Worm (Caenorhabditis elegans) whole organism, young adult: ENCODE data around the gene ndua-8.

Experiments used
- F23B12.7 ChIP-seq: sonication (generic microtip); optimal IDR thresholded peaks from 2 replicates; lab custom pipeline; 2017; ENCODE audit warnings: missing genetic modification characterization, mild to moderate bottlenecking, missing compliant biosample characterization, antibody characterized with exemption, moderate library complexity; ENCODE audit not compliant: insufficient read depth
- F33H1.4 ChIP-seq: fragments of 200-800 bp; sonication (Bioruptor generic); IDR thresholded peaks from 2 replicates; pipeline ENCODE4 v1.3.6; 2022; ENCODE audit warnings: missing genetic modification reagents, missing genetic modification characterization, missing compliant biosample characterization
- F55B11.4 ChIP-seq: sonication (generic microtip); optimal IDR thresholded peaks from 2 replicates; lab custom pipeline; 2016; ENCODE audit warnings: missing compliant biosample characterization, missing genetic modification characterization, borderline replicate concordance; ENCODE audit not compliant: insufficient read depth
- K12H6.12 ChIP-seq: fragments of 200-800 bp; sonication (Bioruptor generic); optimal IDR thresholded peaks from 2 replicates; lab custom pipeline; 2018; ENCODE audit warnings: mild to moderate bottlenecking, missing genetic modification characterization, missing compliant biosample characterization
- T26A5.8 ChIP-seq: sonication (generic microtip); optimal IDR thresholded peaks from 2 replicates; lab custom pipeline; 2016; ENCODE audit warnings: missing genetic modification characterization, missing compliant biosample characterization
- Y53F4B.3 ChIP-seq: fragments of 200-800 bp; sonication (Bioruptor generic); IDR thresholded peaks from 2 replicates; pipeline ENCODE4 v1.3.6; 2022; ENCODE audit warnings: missing genetic modification reagents, missing genetic modification characterization, missing compliant biosample characterization
- Y79H2A.3 ChIP-seq: fragments of 200-800 bp; sonication (Bioruptor generic); conservative IDR thresholded peaks from 2 replicates; pipeline ENCODE4 v1.3.6; 2022; ENCODE audit warnings: missing genetic modification reagents, missing genetic modification characterization, missing compliant biosample characterization
- cebp-1 ChIP-seq, 2 experiments: fragments of 200-800 bp in 1 of 2; sonication (Bioruptor generic) in 1 of 2; sonication (generic microtip) in 1 of 2; IDR thresholded peaks in 1 of 2; optimal IDR thresholded peaks in 1 of 2; 2 replicates each; pipeline versions ENCODE4 v1.3.6 to Lab custom; 2017 to 2022; ENCODE audit warnings: missing compliant biosample characterization in 2 of 2, missing genetic modification characterization in 2 of 2, mild to moderate bottlenecking in 1 of 2, missing genetic modification reagents in 1 of 2, moderate library complexity in 1 of 2
- cebp-2 ChIP-seq: fragments of 200-800 bp; sonication (Bioruptor generic); IDR thresholded peaks from 2 replicates; pipeline ENCODE4 v1.3.6; 2022; ENCODE audit warnings: missing genetic modification characterization, missing compliant biosample characterization
- ceh-27 ChIP-seq: fragments of 200-800 bp; sonication (Bioruptor generic); optimal IDR thresholded peaks from 2 replicates; lab custom pipeline; 2018; ENCODE audit warnings: mild to moderate bottlenecking, missing genetic modification characterization, moderate library complexity, missing compliant biosample characterization
- chd-7 ChIP-seq: sonication (generic microtip); optimal IDR thresholded peaks from 2 replicates; lab custom pipeline; 2016; ENCODE audit warnings: mild to moderate bottlenecking, missing genetic modification characterization, moderate library complexity, missing compliant biosample characterization
- egrh-3 ChIP-seq: fragments of 200-800 bp; sonication (Bioruptor generic); IDR thresholded peaks from 2 replicates; pipeline ENCODE4 v1.3.6; 2022; ENCODE audit warnings: missing genetic modification reagents, missing genetic modification characterization, missing compliant biosample characterization
- him-1 ChIP-seq: sonication (generic microtip); optimal IDR thresholded peaks from 2 replicates; lab custom pipeline; 2016; ENCODE audit warnings: missing genotype, missing genetic modification reagents, missing genetic modification characterization, missing compliant biosample characterization
- hlh-26 ChIP-seq: fragments of 200-800 bp; sonication (Bioruptor generic); conservative IDR thresholded peaks from 2 replicates; pipeline ENCODE4 v1.3.6; 2022; ENCODE audit warnings: missing genetic modification reagents, missing genetic modification characterization, missing compliant biosample characterization
- hmg-1.2 ChIP-seq: fragments of 200-800 bp; sonication (Bioruptor generic); IDR thresholded peaks from 2 replicates; pipeline ENCODE4 v1.3.6; 2022; ENCODE audit warnings: missing genetic modification reagents, missing genetic modification characterization, missing compliant biosample characterization
- let-607 ChIP-seq, 2 experiments: fragments of 200-800 bp in 1 of 2; sonication (Bioruptor generic) in 1 of 2; sonication (generic microtip) in 1 of 2; optimal IDR thresholded peaks; 2 replicates each; lab custom pipeline; 2016 to 2018; ENCODE audit warnings: mild to moderate bottlenecking in 2 of 2, missing compliant biosample characterization in 2 of 2, missing genetic modification characterization in 2 of 2, moderate library complexity in 2 of 2, missing genotype in 1 of 2
- lin-26 ChIP-seq: fragments of 200-800 bp; sonication (Bioruptor generic); IDR thresholded peaks from 2 replicates; pipeline ENCODE4 v1.3.6; 2022; ENCODE audit warnings: missing genetic modification reagents, missing genetic modification characterization, missing compliant biosample characterization
- lin-35 ChIP-seq, 3 experiments: fragments of 150-350 bp in 2 of 3; sonication (generic microtip) in 1 of 3; optimal IDR thresholded peaks; 2 replicates each; lab custom pipeline; 2014 to 2018; ENCODE audit warnings: missing biosample characterization in 3 of 3, missing genetic modification characterization in 3 of 3, missing genetic modification reagents in 3 of 3
- lin-40 ChIP-seq: sonication (generic microtip); optimal IDR thresholded peaks from 2 replicates; lab custom pipeline; 2016; ENCODE audit warnings: missing genetic modification characterization, mild to moderate bottlenecking, missing compliant biosample characterization, missing genotype, missing genetic modification reagents
- lin-54 ChIP-seq: fragments of 200-800 bp; sonication (Bioruptor generic); optimal IDR thresholded peaks from 2 replicates; lab custom pipeline; 2018; ENCODE audit warnings: mild to moderate bottlenecking, missing genetic modification characterization, missing compliant biosample characterization
- madf-10 ChIP-seq: sonication (generic microtip); optimal IDR thresholded peaks from 2 replicates; lab custom pipeline; 2016; ENCODE audit warnings: mild to moderate bottlenecking, missing genetic modification characterization, missing compliant biosample characterization
- mcd-1 ChIP-seq: fragments of 200-800 bp; sonication (Bioruptor generic); IDR thresholded peaks from 2 replicates; pipeline ENCODE4 v1.3.6; 2022; ENCODE audit warnings: missing genetic modification reagents, missing genetic modification characterization, missing compliant biosample characterization
- mel-28 ChIP-seq: sonication (generic microtip); optimal IDR thresholded peaks from 2 replicates; lab custom pipeline; 2016; ENCODE audit warnings: borderline replicate concordance, mild to moderate bottlenecking, missing genetic modification characterization, missing compliant biosample characterization
- mes-4 ChIP-seq: sonication (generic microtip); optimal IDR thresholded peaks from 2 replicates; lab custom pipeline; 2016; ENCODE audit warnings: missing genotype, missing genetic modification characterization, missing compliant biosample characterization
- nfya-1 ChIP-seq: sonication (generic microtip); optimal IDR thresholded peaks from 2 replicates; lab custom pipeline; 2017; ENCODE audit warnings: antibody characterized with exemption, missing compliant biosample characterization, missing genetic modification characterization, borderline replicate concordance; ENCODE audit not compliant: insufficient read depth
- nfyb-1 ChIP-seq: fragments of 200-800 bp; sonication (Bioruptor generic); IDR thresholded peaks from 2 replicates; pipeline ENCODE4 v1.3.6; 2022; ENCODE audit warnings: missing genetic modification reagents, missing genetic modification characterization, missing compliant biosample characterization
- nhr-120 ChIP-seq: fragments of 200-800 bp; sonication (Bioruptor generic); IDR thresholded peaks from 2 replicates; pipeline ENCODE4 v1.3.6; 2022; ENCODE audit warnings: missing genetic modification characterization, missing compliant biosample characterization
- nhr-179 ChIP-seq: sonication (generic microtip); optimal IDR thresholded peaks from 2 replicates; lab custom pipeline; 2016; ENCODE audit warnings: mild to moderate bottlenecking, missing genetic modification characterization, missing compliant biosample characterization
- nhr-27 ChIP-seq: fragments of 200-800 bp; sonication (Bioruptor generic); optimal IDR thresholded peaks from 2 replicates; lab custom pipeline; 2018; ENCODE audit warnings: mild to moderate bottlenecking, missing genetic modification characterization, moderate library complexity, missing compliant biosample characterization
- nhr-80 ChIP-seq: sonication (generic microtip); optimal IDR thresholded peaks from 2 replicates; lab custom pipeline; 2016; ENCODE audit warnings: missing genetic modification characterization, missing compliant biosample characterization
- pbrm-1 ChIP-seq: fragments of 200-800 bp; sonication (Bioruptor generic); IDR thresholded peaks from 2 replicates; pipeline ENCODE4 v1.3.6; 2022; ENCODE audit warnings: missing genetic modification reagents, missing genetic modification characterization, missing compliant biosample characterization
- rcor-1 ChIP-seq: fragments of 200-800 bp; sonication (Bioruptor generic); IDR thresholded peaks from 2 replicates; pipeline ENCODE4 v1.3.6; 2022; ENCODE audit warnings: missing genetic modification reagents, missing genetic modification characterization, missing compliant biosample characterization
- rec-8 ChIP-seq, 2 experiments: sonication (generic microtip); optimal IDR thresholded peaks; 2 replicates each; lab custom pipeline; 2016; ENCODE audit warnings: mild to moderate bottlenecking in 2 of 2, missing genetic modification characterization in 2 of 2, missing genetic modification reagents in 2 of 2, missing genotype in 2 of 2, missing biosample characterization in 1 of 2, missing compliant biosample characterization in 1 of 2, moderate library complexity in 1 of 2
- sea-2 ChIP-seq: fragments of 200-800 bp; sonication (Bioruptor generic); IDR thresholded peaks from 2 replicates; pipeline ENCODE4 v1.3.6; 2022; ENCODE audit warnings: missing genetic modification characterization, missing compliant biosample characterization
- snpc-1.3 ChIP-seq: sonication (generic microtip); optimal IDR thresholded peaks from 2 replicates; lab custom pipeline; 2017; ENCODE audit warnings: missing genetic modification characterization, mild to moderate bottlenecking, missing compliant biosample characterization, antibody characterized with exemption, moderate library complexity, missing genotype, missing genetic modification reagents; ENCODE audit not compliant: insufficient read depth
- snpc-4 ChIP-seq, 5 experiments: fragments of 150-350 bp in 1 of 5; sonication (generic microtip) in 4 of 5; optimal IDR thresholded peaks; 2 replicates each; lab custom pipeline; 2014 to 2018; ENCODE audit warnings: missing genetic modification characterization in 5 of 5, missing biosample characterization in 3 of 5, antibody characterized with exemption in 2 of 5, mild to moderate bottlenecking in 2 of 5, missing compliant biosample characterization in 2 of 5, missing genotype in 2 of 5, moderate library complexity in 2 of 5, missing genetic modification reagents in 1 of 5
- somi-1 ChIP-seq: fragments of 200-800 bp; sonication (Bioruptor generic); optimal IDR thresholded peaks from 2 replicates; lab custom pipeline; 2018; ENCODE audit warnings: mild to moderate bottlenecking, missing genetic modification characterization, missing compliant biosample characterization
- zfh-2 ChIP-seq: fragments of 200-800 bp; sonication (Bioruptor generic); conservative IDR thresholded peaks from 2 replicates; pipeline ENCODE4 v1.3.6; 2022; ENCODE audit warnings: missing genetic modification reagents, missing genetic modification characterization, missing compliant biosample characterization
- ztf-18 ChIP-seq: sonication (generic microtip); optimal IDR thresholded peaks from 2 replicates; lab custom pipeline; 2016; ENCODE audit warnings: missing genotype, mild to moderate bottlenecking, missing genetic modification characterization, missing compliant biosample characterization
- ztf-25 ChIP-seq: fragments of 200-800 bp; sonication (Bioruptor generic); IDR thresholded peaks from 2 replicates; pipeline ENCODE4 v1.3.6; 2022; ENCODE audit warnings: missing genetic modification reagents, missing genetic modification characterization, missing compliant biosample characterization

The ndua-8 gene

DNA sequence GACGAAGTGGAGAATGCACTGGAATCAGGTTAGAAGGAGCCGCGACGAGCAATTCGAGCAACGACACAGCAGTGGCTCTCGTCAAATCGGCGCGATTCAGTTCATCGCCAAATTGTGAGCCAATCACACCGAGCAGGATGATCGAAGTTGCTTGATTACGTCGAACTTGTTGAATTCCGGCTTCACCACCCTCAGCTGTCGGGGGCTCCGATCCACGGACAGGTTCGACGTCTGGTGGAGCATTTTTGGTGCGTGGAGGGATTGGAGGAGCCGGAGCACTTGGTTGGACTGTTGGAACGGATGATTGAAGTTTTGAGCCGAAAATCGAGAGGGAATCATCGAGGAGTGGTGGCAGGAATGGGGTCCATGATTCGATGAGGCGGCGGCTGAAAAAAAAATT lies 13.4 kb upstream of the ndua-8 start:
- TF ChIP-seq F23B12.7 (tag; lab: Kevin White, UChicago) (no peak), zfh-2 (GFP tag; lab: Robert Waterston, UW) (peak; percentile 60; the same call in 1 of the 2 replicates)

DNA sequence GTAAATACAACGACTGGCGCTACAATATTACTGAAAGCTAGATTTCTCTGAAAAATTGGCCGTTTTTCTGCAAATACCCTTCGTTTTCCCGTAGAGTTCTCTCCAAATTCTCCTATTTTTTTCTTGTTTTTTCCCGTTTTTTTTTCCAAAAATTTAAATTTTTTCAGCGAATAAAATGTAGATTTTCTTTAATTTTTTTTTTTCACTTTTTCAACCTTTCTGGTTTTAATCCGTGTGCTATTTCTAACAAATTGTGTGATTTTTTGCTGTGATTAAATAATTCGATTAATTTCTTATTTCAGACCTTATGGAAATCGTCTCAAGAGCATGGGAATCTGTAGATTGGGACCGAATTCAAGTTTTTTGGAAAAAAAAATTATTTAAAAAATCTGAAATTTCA lies 1.4 kb downstream of the ndua-8 start, which contains the start of gene cone-1:
Gene cone-1, plus strand, starts transcription at position 301 of the 400 bp plus-strand sequence.
- TF ChIP-seq hlh-26 (GFP tag; lab: Robert Waterston, UW) (no peak), rec-8 (tag; optimal IDR thresholded peaks at IDR 0.05; lab: Kevin White, UChicago) (no peak), snpc-1.3 (tag; lab: Kevin White, UChicago) (no peak), mcd-1 (no peak)

DNA sequence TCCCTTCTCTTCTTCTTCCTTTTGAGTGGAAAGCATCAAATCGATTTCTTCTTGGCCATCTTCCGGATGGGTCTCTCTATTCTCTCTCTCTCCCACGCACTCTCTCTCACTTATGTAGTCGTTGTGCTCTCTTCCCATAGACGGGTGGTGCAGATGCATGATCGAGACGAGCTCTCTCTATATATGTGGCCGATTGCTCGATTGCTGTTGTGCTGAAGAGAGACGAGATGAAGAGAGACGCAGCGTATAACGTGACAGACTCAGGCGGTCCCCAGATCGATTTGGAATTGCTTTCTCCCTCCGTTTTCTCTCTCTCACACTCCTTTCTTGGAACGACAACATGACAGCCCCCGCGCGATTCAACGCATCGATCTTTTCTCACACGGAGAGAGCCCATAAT lies 3.9 kb downstream of the ndua-8 start:
- TF ChIP-seq hmg-1.2 (GFP tag; lab: Robert Waterston, UW) (peak; percentile 22; the same call in 1 of the 2 replicates), nhr-179 (tag; lab: Kevin White, UChicago) (no peak), let-607 (tag; optimal IDR thresholded peaks at IDR 0.05; lab: Kevin White, UChicago) (no peak), T26A5.8 (tag; lab: Kevin White, UChicago) (no peak), mes-4 (tag; lab: Kevin White, UChicago) (no peak), cebp-1 (GFP tag; IDR thresholded peaks at IDR 0.05; lab: Robert Waterston, UW) (no peak), cebp-1 (tag; optimal IDR thresholded peaks at IDR 0.05; lab: Kevin White, UChicago) (peak; percentile 23), lin-26 (GFP tag; lab: Robert Waterston, UW) (no peak), mel-28 (tag; lab: Kevin White, UChicago) (no peak), madf-10 (peak; percentile 37), F55B11.4 (tag; lab: Kevin White, UChicago) (no peak), nfyb-1 (GFP tag; lab: Robert Waterston, UW) (0 out of 2 replicates have a peak, but pooled peaks have one; percentile 38), K12H6.12 (tag; lab: Kevin White, UChicago) (peak; percentile 13), ceh-27 (GFP tag; lab: Kevin White, UChicago) (peak; percentile 4), lin-54 (GFP tag; lab: Kevin White, UChicago) (no peak), lin-40 (peak; percentile 32), lin-35 (GFP tag; optimal IDR thresholded peaks at IDR 0.05; lab: Kevin White, UChicago) (peak in 1 of 3 experiments; percentile 9), nfya-1 (tag; lab: Kevin White, UChicago) (no peak), F33H1.4 (no peak), Y53F4B.3 (GFP tag; lab: Robert Waterston, UW) (no peak), zfh-2 (GFP tag; lab: Robert Waterston, UW) (peak; percentile 71), ztf-18 (tag; lab: Kevin White, UChicago) (no peak)

DNA sequence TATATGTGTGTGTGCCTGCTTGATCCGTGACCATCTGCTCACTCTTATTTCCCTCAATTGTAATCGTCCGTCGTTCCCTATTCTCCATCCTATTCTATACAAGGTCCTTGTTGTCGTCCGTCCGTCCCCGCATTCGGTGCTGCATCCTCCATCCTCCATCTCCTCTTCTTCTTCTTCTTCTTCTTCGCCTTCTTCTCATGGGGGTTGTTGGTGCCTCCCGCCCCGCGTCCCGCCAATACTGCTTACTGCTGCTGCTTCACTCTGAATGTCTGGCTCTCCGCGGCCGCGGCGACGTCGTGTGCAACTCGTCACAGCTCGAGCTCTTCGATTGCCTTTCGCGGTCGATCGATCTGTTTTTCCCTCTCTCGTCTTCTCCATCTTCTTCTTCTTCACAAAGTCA lies 6.3 kb downstream of the ndua-8 start:
- TF ChIP-seq Y79H2A.3 (no peak), ztf-25 (GFP tag; lab: Robert Waterston, UW) (no peak), nhr-80 (no peak), nhr-27 (tag; lab: Kevin White, UChicago) (no peak), chd-7 (tag; lab: Kevin White, UChicago) (no peak), madf-10 (peak; percentile 92), snpc-4 (GFP tag; optimal IDR thresholded peaks at IDR 0.05; lab: Kevin White, UChicago) (no peak), snpc-4 (tag; optimal IDR thresholded peaks at IDR 0.05; lab: Kevin White, UChicago) (no peak), cebp-2 (GFP tag; lab: Robert Waterston, UW) (no peak), let-607 (tag; optimal IDR thresholded peaks at IDR 0.05; lab: Kevin White, UChicago) (no peak), pbrm-1 (GFP tag; lab: Robert Waterston, UW) (no peak), nhr-120 (GFP tag; lab: Robert Waterston, UW) (no peak), cebp-1 (GFP tag; IDR thresholded peaks at IDR 0.05; lab: Robert Waterston, UW) (no peak), cebp-1 (tag; optimal IDR thresholded peaks at IDR 0.05; lab: Kevin White, UChicago) (peak; percentile 48), egrh-3 (GFP tag; lab: Robert Waterston, UW) (peak; percentile 64; the same call in 1 of the 2 replicates), somi-1 (GFP tag; lab: Kevin White, UChicago) (no peak), rcor-1 (no peak), him-1 (tag; lab: Kevin White, UChicago) (no peak), sea-2 (GFP tag; lab: Robert Waterston, UW) (no peak), mel-28 (tag; lab: Kevin White, UChicago) (no peak)
